Worm (Caenorhabditis elegans) whole organism, L4 larva: Measurements from ENCODE around the gene Y71H2B.5.

Experiments
- R02D3.7 ChIP-seq: fragments of 150-350 bp; sonication (generic microtip); optimal IDR thresholded peaks from 3 replicates; lab custom pipeline; 2014; ENCODE audit warnings: missing biosample characterization, missing genetic modification characterization
- T20F7.1 ChIP-seq: fragments of 200-800 bp; sonication (Bioruptor generic); optimal IDR thresholded peaks from 2 replicates; lab custom pipeline; 2018; ENCODE audit warnings: mild to moderate bottlenecking, missing genetic modification characterization, missing compliant biosample characterization
- T26A8.4 ChIP-seq: fragments of 200-800 bp; sonication (Bioruptor generic); IDR thresholded peaks from 2 replicates; pipeline ENCODE4 v1.3.6; 2022; ENCODE audit warnings: missing genetic modification characterization, missing compliant biosample characterization
- Y105C5A.15 ChIP-seq: fragments of 200-800 bp; sonication (Bioruptor generic); IDR thresholded peaks from 2 replicates; pipeline ENCODE4 v1.3.6; 2022; ENCODE audit warnings: missing genetic modification characterization, missing compliant biosample characterization
- Y48G9A.11 ChIP-seq: fragments of 200-800 bp; sonication (Bioruptor generic); IDR thresholded peaks from 2 replicates; pipeline ENCODE4 v1.3.6; 2022; ENCODE audit warnings: missing genetic modification reagents, missing genetic modification characterization, missing compliant biosample characterization
- ZK337.2 ChIP-seq: fragments of 200-800 bp; sonication (Bioruptor generic); IDR thresholded peaks from 2 replicates; pipeline ENCODE4 v1.3.6; 2022; ENCODE audit warnings: missing genetic modification reagents, missing genetic modification characterization, missing compliant biosample characterization
- ama-1 ChIP-seq: fragments of 150-350 bp; optimal IDR thresholded peaks from 2 replicates; lab custom pipeline; 2014; ENCODE audit warnings: inconsistent platforms, mixed read lengths
- ceh-20 ChIP-seq: fragments of 200-800 bp; sonication (Bioruptor generic); IDR thresholded peaks from 2 replicates; pipeline ENCODE4 v1.3.6; 2022; ENCODE audit warnings: missing genetic modification reagents, missing genetic modification characterization, missing compliant biosample characterization
- ceh-44 ChIP-seq: fragments of 200-800 bp; sonication (Bioruptor generic); IDR thresholded peaks from 2 replicates; pipeline ENCODE4 v1.3.6; 2022; ENCODE audit warnings: missing genetic modification reagents, missing genetic modification characterization, missing compliant biosample characterization
- ceh-62 ChIP-seq: sonication (generic microtip); optimal IDR thresholded peaks from 2 replicates; lab custom pipeline; 2017; ENCODE audit warnings: missing biosample characterization, missing genetic modification characterization
- ces-1 ChIP-seq: fragments of 150-350 bp; sonication (generic microtip); optimal IDR thresholded peaks from 4 replicates; lab custom pipeline; 2014; ENCODE audit warnings: missing biosample characterization, missing genetic modification reagents, missing genetic modification characterization
- ctbp-1 ChIP-seq: fragments of 200-800 bp; sonication (Bioruptor generic); IDR thresholded peaks from 2 replicates; pipeline ENCODE4 v1.3.6; 2022; ENCODE audit warnings: missing genetic modification reagents, missing genetic modification characterization, missing compliant biosample characterization
- daf-16 ChIP-seq, 3 experiments: sonication (generic microtip); optimal IDR thresholded peaks; 2 replicates each; lab custom pipeline; 2016 to 2017; ENCODE audit warnings: missing genetic modification characterization in 3 of 3, missing genetic modification reagents in 3 of 3, mild to moderate bottlenecking in 2 of 3, missing compliant biosample characterization in 2 of 3, missing biosample characterization in 1 of 3, moderate library complexity in 1 of 3
- daf-8 ChIP-seq: fragments of 200-800 bp; sonication (Bioruptor generic); IDR thresholded peaks from 2 replicates; pipeline ENCODE4 v1.3.6; 2022; ENCODE audit warnings: missing genetic modification characterization, missing compliant biosample characterization
- dmd-6 ChIP-seq: fragments of 200-800 bp; sonication (Bioruptor generic); IDR thresholded peaks from 2 replicates; pipeline ENCODE4 v1.3.6; 2022; ENCODE audit warnings: missing genetic modification reagents, missing genetic modification characterization, missing compliant biosample characterization
- dmd-8 ChIP-seq: fragments of 200-800 bp; sonication (Bioruptor generic); IDR thresholded peaks from 2 replicates; pipeline ENCODE4 v1.3.6; 2022; ENCODE audit warnings: missing genetic modification characterization, missing compliant biosample characterization
- dpl-1 ChIP-seq: fragments of 150-350 bp; optimal IDR thresholded peaks from 2 replicates; lab custom pipeline; 2014; ENCODE audit warnings: missing biosample characterization, missing genetic modification reagents, missing genetic modification characterization
- duxl-1 ChIP-seq: sonication (generic microtip); optimal IDR thresholded peaks from 2 replicates; lab custom pipeline; 2016; ENCODE audit warnings: mild to moderate bottlenecking, missing genetic modification characterization, moderate library complexity, missing compliant biosample characterization; ENCODE audit not compliant: poor library complexity
- dve-1 ChIP-seq: sonication (generic microtip); optimal IDR thresholded peaks from 2 replicates; lab custom pipeline; 2017; ENCODE audit warnings: antibody characterized with exemption, mild to moderate bottlenecking, missing genetic modification characterization, missing compliant biosample characterization; ENCODE audit not compliant: insufficient read depth
- egl-27 ChIP-seq: sonication (generic microtip); optimal IDR thresholded peaks from 3 replicates; lab custom pipeline; 2017; ENCODE audit warnings: missing biosample characterization, missing genetic modification reagents, missing genetic modification characterization
- fkh-10 ChIP-seq: fragments of 150-350 bp; optimal IDR thresholded peaks from 2 replicates; lab custom pipeline; 2014; ENCODE audit warnings: missing biosample characterization, missing genetic modification reagents, missing genetic modification characterization
- fos-1 ChIP-seq: fragments of 150-350 bp; optimal IDR thresholded peaks from 2 replicates; lab custom pipeline; 2014; ENCODE audit warnings: missing biosample characterization, missing genetic modification characterization
- gei-8 ChIP-seq: fragments of 200-800 bp; sonication (Bioruptor generic); optimal IDR thresholded peaks from 2 replicates; lab custom pipeline; 2018; ENCODE audit warnings: mild to moderate bottlenecking, missing genetic modification characterization, missing compliant biosample characterization
- hlh-11 ChIP-seq: fragments of 200-800 bp; sonication (Bioruptor generic); optimal IDR thresholded peaks from 2 replicates; lab custom pipeline; 2018; ENCODE audit warnings: mild to moderate bottlenecking, missing genetic modification characterization, missing compliant biosample characterization
- jun-1 ChIP-seq: fragments of 150-350 bp; optimal IDR thresholded peaks from 2 replicates; lab custom pipeline; 2014; ENCODE audit warnings: missing biosample characterization, missing genetic modification reagents, missing genetic modification characterization
- lim-7 ChIP-seq: fragments of 200-800 bp; sonication (Bioruptor generic); IDR thresholded peaks from 2 replicates; pipeline ENCODE4 v1.3.6; 2022; ENCODE audit warnings: missing genetic modification characterization, missing compliant biosample characterization
- lin-38 ChIP-seq: fragments of 200-800 bp; sonication (Bioruptor generic); IDR thresholded peaks from 2 replicates; pipeline ENCODE4 v1.3.6; 2022; ENCODE audit warnings: missing genetic modification reagents, missing genetic modification characterization, missing compliant biosample characterization
- lsy-2 ChIP-seq, 2 experiments: fragments of 150-350 bp in 1 of 2; sonication (generic microtip) in 1 of 2; optimal IDR thresholded peaks; 2 replicates each; lab custom pipeline; 2014 to 2017; ENCODE audit warnings: missing biosample characterization in 2 of 2, missing genetic modification characterization in 2 of 2
- mdt-29 ChIP-seq: fragments of 200-800 bp; sonication (Bioruptor generic); IDR thresholded peaks from 2 replicates; pipeline ENCODE4 v1.3.6; 2022; ENCODE audit warnings: missing genetic modification reagents, missing genetic modification characterization, missing compliant biosample characterization
- mes-2 ChIP-seq: sonication (generic microtip); optimal IDR thresholded peaks from 2 replicates; lab custom pipeline; 2016; ENCODE audit warnings: missing genotype, mild to moderate bottlenecking, missing genetic modification characterization, missing compliant biosample characterization; ENCODE audit not compliant: poor library complexity, severe bottlenecking
- mxl-2 ChIP-seq: fragments of 200-800 bp; sonication (Bioruptor generic); conservative IDR thresholded peaks from 2 replicates; pipeline ENCODE4 v1.3.6; 2022; ENCODE audit warnings: missing genetic modification reagents, missing genetic modification characterization, missing compliant biosample characterization
- mxl-3 ChIP-seq: fragments of 200-800 bp; sonication (Bioruptor generic); optimal IDR thresholded peaks from 2 replicates; lab custom pipeline; 2018; ENCODE audit warnings: mild to moderate bottlenecking, missing genetic modification characterization, missing compliant biosample characterization
- nhr-28 ChIP-seq: fragments of 150-350 bp; optimal IDR thresholded peaks from 2 replicates; lab custom pipeline; 2014; ENCODE audit warnings: missing biosample characterization, missing genetic modification characterization
- nhr-48 ChIP-seq: sonication (generic microtip); optimal IDR thresholded peaks from 2 replicates; lab custom pipeline; 2016; ENCODE audit warnings: mild to moderate bottlenecking, missing genetic modification characterization, missing compliant biosample characterization
- nhr-6 ChIP-seq: fragments of 150-350 bp; optimal IDR thresholded peaks from 2 replicates; lab custom pipeline; 2014; ENCODE audit warnings: missing biosample characterization, missing genetic modification characterization
- nhr-76 ChIP-seq: fragments of 150-350 bp; optimal IDR thresholded peaks from 2 replicates; lab custom pipeline; 2014; ENCODE audit warnings: missing biosample characterization, missing genetic modification characterization
- pha-4 ChIP-seq, 2 experiments: fragments of 150-350 bp in 1 of 2; fragments of 200-800 bp in 1 of 2; sonication (Bioruptor generic) in 1 of 2; IDR thresholded peaks in 1 of 2; optimal IDR thresholded peaks in 1 of 2; 2 replicates each; pipeline versions ENCODE4 v1.3.6 to Lab custom; 2014 to 2022; ENCODE audit warnings: missing genetic modification characterization in 2 of 2, missing genetic modification reagents in 2 of 2, missing biosample characterization in 1 of 2, missing compliant biosample characterization in 1 of 2
- php-3 ChIP-seq: fragments of 200-800 bp; sonication (Bioruptor generic); IDR thresholded peaks from 2 replicates; pipeline ENCODE4 v1.3.6; 2022; ENCODE audit warnings: missing genetic modification reagents, missing genetic modification characterization, missing compliant biosample characterization
- pqm-1 ChIP-seq: sonication (generic microtip); optimal IDR thresholded peaks from 2 replicates; lab custom pipeline; 2017; ENCODE audit warnings: missing biosample characterization, missing genetic modification characterization
- rbr-2 ChIP-seq: sonication (generic microtip); optimal IDR thresholded peaks from 2 replicates; lab custom pipeline; 2016; ENCODE audit warnings: missing genotype, missing genetic modification characterization, missing compliant biosample characterization
- set-16 ChIP-seq: fragments of 200-800 bp; sonication (Bioruptor generic); IDR thresholded peaks from 2 replicates; pipeline ENCODE4 v1.3.6; 2022; ENCODE audit warnings: missing genetic modification reagents, missing genetic modification characterization, missing compliant biosample characterization
- skn-1 ChIP-seq: fragments of 150-350 bp; optimal IDR thresholded peaks from 2 replicates; lab custom pipeline; 2014; ENCODE audit warnings: missing biosample characterization, missing genetic modification characterization
- snpc-4 ChIP-seq: fragments of 150-350 bp; optimal IDR thresholded peaks from 2 replicates; lab custom pipeline; 2014; ENCODE audit warnings: missing biosample characterization, missing genetic modification characterization
- spr-3 ChIP-seq: fragments of 200-800 bp; sonication (Bioruptor generic); optimal IDR thresholded peaks from 2 replicates; lab custom pipeline; 2018; ENCODE audit warnings: mild to moderate bottlenecking, missing genetic modification characterization, missing compliant biosample characterization
- unc-39 ChIP-seq: sonication (generic microtip); optimal IDR thresholded peaks from 2 replicates; lab custom pipeline; 2017; ENCODE audit warnings: missing biosample characterization, missing genetic modification characterization

Y71H2B.5 gene

ce11 chrIII:2583302-2583701, 24.5 kb upstream of the Y71H2B.5 start:
- TF ChIP-seq lin-38 (GFP tag; lab: Robert Waterston, UW) (peak; percentile 56), set-16 (0 out of 2 replicates have a peak, but pooled peaks have one; percentile 9), mdt-29 (0 out of 2 replicates have a peak, but pooled peaks have one; percentile 20)

ce11 chrIII:2586193-2586592, 21.6 kb upstream of the Y71H2B.5 start, which contains the start of gene gpa-17:
Gene gpa-17, plus strand, starts transcription at chrIII:2586555.
- TF ChIP-seq daf-16 (GFP tag; optimal IDR thresholded peaks at IDR 0.05; lab: Kevin White, UChicago), result no peak
- TF ChIP-seq daf-16 (tag; optimal IDR thresholded peaks at IDR 0.05; lab: Kevin White, UChicago), result peak; percentile 56
- TF ChIP-seq nhr-28 (tag; lab: Kevin White, UChicago), result peak; percentile 73
- no peak for TF ChIP-seq ama-1
- no peak for TF ChIP-seq ceh-20 (GFP tag; lab: Robert Waterston, UW)
- peak; percentile 47 for TF ChIP-seq hlh-11
- no peak for TF ChIP-seq T26A8.4 (GFP tag; lab: Robert Waterston, UW)
- TF ChIP-seq pqm-1 (tag; lab: Kevin White, UChicago), result peak; percentile 73
- TF ChIP-seq nhr-6 (tag; lab: Kevin White, UChicago), result peak; percentile 8
- peak; percentile 32; the same call in 1 of the 2 replicates for TF ChIP-seq php-3 (GFP tag; lab: Robert Waterston, UW)
- TF ChIP-seq dve-1 (tag; lab: Kevin White, UChicago), result peak; percentile 37
- peak; percentile 40; the same call in 1 of the 2 replicates for TF ChIP-seq dmd-6
- TF ChIP-seq mes-2, result peak; percentile 15
- TF ChIP-seq, all 104 proteins: peak for 9

ce11 chrIII:2596984-2597454, 10.8 kb upstream of the Y71H2B.5 start, which contains the start of gene apb-1:
Gene apb-1, minus strand, starts transcription at chrIII:2597034.
- TF ChIP-seq lim-7 (GFP tag; lab: Robert Waterston, UW) (no peak), Y105C5A.15 (no peak), nhr-76 (no peak), Y48G9A.11 (GFP tag; lab: Robert Waterston, UW) (peak; percentile 38; the same call in 1 of the 2 replicates), daf-8 (no peak), rbr-2 (tag; lab: Kevin White, UChicago) (peak; percentile 95), ceh-62 (tag; lab: Kevin White, UChicago) (no peak), R02D3.7 (no peak), mes-2 (no peak), mxl-2 (GFP tag; lab: Robert Waterston, UW) (no peak), lsy-2 (tag; optimal IDR thresholded peaks at IDR 0.05; lab: Kevin White, UChicago) (peak; percentile 73 to 96), dmd-6 (no peak; the same call in 1 of the 2 replicates), mxl-3 (no peak), ZK337.2 (GFP tag; lab: Robert Waterston, UW) (no peak), egl-27 (tag; lab: Kevin White, UChicago) (no peak), lin-38 (GFP tag; lab: Robert Waterston, UW) (peak; percentile 92), unc-39 (tag; lab: Kevin White, UChicago) (no peak), duxl-1 (tag; lab: Kevin White, UChicago) (peak; percentile 67), ces-1 (GFP tag; lab: Kevin White, UChicago) (peak; percentile 84), ceh-44 (no peak), daf-16 (GFP tag; optimal IDR thresholded peaks at IDR 0.05; lab: Kevin White, UChicago) (peak in 1 of 2 experiments; percentile 30), daf-16 (tag; optimal IDR thresholded peaks at IDR 0.05; lab: Kevin White, UChicago) (peak; percentile 40), skn-1 (tag; lab: Kevin White, UChicago) (no peak), pha-4 (GFP tag; IDR thresholded peaks at IDR 0.05; lab: Robert Waterston, UW) (peak; percentile 84), pha-4 (tag; optimal IDR thresholded peaks at IDR 0.05; lab: Kevin White, UChicago) (peak; percentile 86), dmd-8 (GFP tag; lab: Robert Waterston, UW) (no peak), jun-1 (tag; lab: Kevin White, UChicago) (peak; percentile 16), fkh-10 (peak; percentile 95), T20F7.1 (GFP tag; lab: Kevin White, UChicago) (peak; percentile 78), nhr-48 (peak; percentile 57), snpc-4 (tag; lab: Kevin White, UChicago) (no peak), gei-8 (GFP tag; lab: Kevin White, UChicago) (no peak), fos-1 (tag; lab: Kevin White, UChicago) (no peak), set-16 (peak; percentile 57), dpl-1 (GFP tag; lab: Kevin White, UChicago) (peak; percentile 88), T26A8.4 (GFP tag; lab: Robert Waterston, UW) (no peak), ctbp-1 (GFP tag; lab: Robert Waterston, UW) (peak; percentile 95), spr-3 (GFP tag; lab: Kevin White, UChicago) (peak; percentile 72)
